Worm (Caenorhabditis elegans): ENCODE measurements around the gene T07F8.1.
A peak's percentile ranks its signal among the peaks of the same experiment; 100 is the strongest.

T07F8.1 gene

DNA sequence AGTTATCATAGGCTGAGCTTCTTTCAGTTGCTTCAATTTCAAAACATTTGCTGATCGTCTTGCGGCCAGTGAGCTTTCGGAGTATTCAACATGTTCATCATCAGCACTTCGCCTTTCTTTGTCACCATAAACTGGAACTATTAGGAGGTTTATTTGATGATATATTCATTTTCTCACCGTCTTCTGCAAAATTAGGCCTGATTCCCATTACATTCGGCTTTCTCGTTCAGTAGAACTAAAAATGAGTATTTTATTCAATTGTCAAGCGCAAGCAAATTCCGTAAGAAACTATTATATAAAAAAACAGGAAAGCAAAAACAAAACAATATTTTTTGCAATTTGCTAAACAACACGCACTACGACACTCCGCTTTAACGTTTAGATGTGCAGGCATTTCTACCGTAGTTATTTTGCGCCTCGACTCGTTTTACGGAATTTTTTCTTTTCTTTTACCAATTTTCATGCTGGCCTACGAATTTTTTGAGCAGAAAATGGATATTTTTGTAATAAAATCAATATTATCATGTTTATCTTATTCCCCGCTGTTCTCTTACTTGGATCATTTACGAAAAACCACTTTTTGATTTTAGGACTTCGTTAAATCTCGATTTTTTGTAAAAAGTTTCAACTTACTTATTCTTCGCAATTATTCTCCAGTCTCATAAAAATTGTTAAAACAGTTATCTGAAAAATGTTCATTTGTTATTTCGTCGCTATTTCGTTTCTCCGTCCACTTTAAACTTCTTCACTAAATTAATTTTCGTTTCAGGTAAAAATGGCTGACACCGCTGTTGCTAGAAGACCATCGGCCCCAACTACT is 43.2 kb upstream of the T07F8.1 start, which contains the start of the genes farl-11 and rpl-33:
TSS of gene farl-11 (minus strand) at position 242 of the 820 bp plus-strand sequence.
TSS of gene rpl-33 (plus strand) at position 770 of the 820 bp plus-strand sequence.
- TF ChIP-seq hlh-4 (tag; optimal IDR thresholded peaks at IDR 0.05) (no peak), alr-1 (tag; optimal IDR thresholded peaks at IDR 0.05; ENCODE audit: borderline replicate concordance) (no peak), fkh-10 (GFP tag; optimal IDR thresholded peaks at IDR 0.05) (peak; percentile 33), mep-1 (tag; optimal IDR thresholded peaks at IDR 0.05) (peak; percentile 96), lin-39 (tag; optimal IDR thresholded peaks at IDR 0.05) (peak; percentile 30), aha-1 (tag; optimal IDR thresholded peaks at IDR 0.05) (no peak), sptf-1 (tag; optimal IDR thresholded peaks at IDR 0.05) (no peak), egl-27 (tag; optimal IDR thresholded peaks at IDR 0.05) (no peak), ceh-90 (tag; optimal IDR thresholded peaks at IDR 0.05) (no peak), elt-3 (tag; optimal IDR thresholded peaks at IDR 0.05) (peak in 4 of 6 experiments; percentile 14 to 84 (median 61)), mab-9 (GFP tag; IDR thresholded peaks at IDR 0.05) (no peak), ets-5 (GFP tag; IDR thresholded peaks at IDR 0.05) (no peak), Y116A8C.19 (tag; optimal IDR thresholded peaks at IDR 0.05; ENCODE audit: borderline replicate concordance) (no peak), tbx-2 (tag; optimal IDR thresholded peaks at IDR 0.05) (peak; percentile 81), ceh-8 (GFP tag; optimal IDR thresholded peaks at IDR 0.05) (no peak), nhr-76 (tag; optimal IDR thresholded peaks at IDR 0.05) (no peak), zag-1 (tag; optimal IDR thresholded peaks at IDR 0.05) (no peak), skn-1 (tag; optimal IDR thresholded peaks at IDR 0.05) (peak; percentile 93), fos-1 (tag; optimal IDR thresholded peaks at IDR 0.05) (peak; percentile 89), snpc-4 (tag; optimal IDR thresholded peaks at IDR 0.05) (peak; percentile 73), lin-13 (GFP tag; optimal IDR thresholded peaks at IDR 0.05) (peak; percentile 79), nhr-11 (tag; optimal IDR thresholded peaks at IDR 0.05) (peak; percentile 39), zip-4 (GFP tag; optimal IDR thresholded peaks at IDR 0.05) (no peak), unc-86 (tag; optimal IDR thresholded peaks at IDR 0.05) (peak; percentile 68), unc-62 (GFP tag; optimal IDR thresholded peaks at IDR 0.05) (no peak), snu-23 (GFP tag; optimal IDR thresholded peaks at IDR 0.05) (peak; percentile 92), nhr-28 (tag; optimal IDR thresholded peaks at IDR 0.05) (no peak), dpl-1 (GFP tag; optimal IDR thresholded peaks at IDR 0.05) (peak; percentile 75 to 83 (median 81)), aly-2 (tag; optimal IDR thresholded peaks at IDR 0.05) (peak; percentile 77), irx-1 (tag; optimal IDR thresholded peaks at IDR 0.05) (peak; percentile 43), pag-3 (tag; optimal IDR thresholded peaks at IDR 0.05; ENCODE audit: borderline replicate concordance, insufficient read depth) (no peak), efl-3 (GFP tag; optimal IDR thresholded peaks at IDR 0.05) (no peak), lin-14 (GFP tag; optimal IDR thresholded peaks at IDR 0.05) (peak; percentile 85), unc-130 (tag; optimal IDR thresholded peaks at IDR 0.05) (peak; percentile 89), vab-15 (tag; optimal IDR thresholded peaks at IDR 0.05) (no peak), jun-1 (tag; optimal IDR thresholded peaks at IDR 0.05) (peak; percentile 60), nhr-90 (tag; optimal IDR thresholded peaks at IDR 0.05; ENCODE audit: poor library complexity) (peak; percentile 68), hpl-2 (GFP tag; optimal IDR thresholded peaks at IDR 0.05) (peak; percentile 52), fkh-8 (tag; optimal IDR thresholded peaks at IDR 0.05) (peak; percentile 85), nhr-84 (tag; optimal IDR thresholded peaks at IDR 0.05) (no peak), pqm-1 (tag; optimal IDR thresholded peaks at IDR 0.05) (no peak), grh-1 (GFP tag; IDR thresholded peaks at IDR 0.05) (peak; percentile 53; the same call in 1 of the 2 replicates), nhr-77 (tag; optimal IDR thresholded peaks at IDR 0.05) (peak; percentile 80), C16A3.4 (tag; optimal IDR thresholded peaks at IDR 0.05) (peak; percentile 95), isw-1 (GFP tag; IDR thresholded peaks at IDR 0.05) (peak; percentile 80), egl-13 (tag; optimal IDR thresholded peaks at IDR 0.05) (peak; percentile 34), nhr-85 (tag) (peak; percentile 90), pax-3 (tag; optimal IDR thresholded peaks at IDR 0.05) (peak; percentile 34), ceh-88 (GFP tag; IDR thresholded peaks at IDR 0.05) (peak; percentile 26; the same call in 1 of the 2 replicates), xbp-1 (tag; optimal IDR thresholded peaks at IDR 0.05) (peak; percentile 81), dsc-1 (tag; optimal IDR thresholded peaks at IDR 0.05) (peak; percentile 64), ama-1 (optimal IDR thresholded peaks at IDR 0.05) (peak; percentile 62)

Measured in whole organism, L1 larva.